Worm (Caenorhabditis elegans): ENCODE measurements around the gene T19C9.10.

DNA sequence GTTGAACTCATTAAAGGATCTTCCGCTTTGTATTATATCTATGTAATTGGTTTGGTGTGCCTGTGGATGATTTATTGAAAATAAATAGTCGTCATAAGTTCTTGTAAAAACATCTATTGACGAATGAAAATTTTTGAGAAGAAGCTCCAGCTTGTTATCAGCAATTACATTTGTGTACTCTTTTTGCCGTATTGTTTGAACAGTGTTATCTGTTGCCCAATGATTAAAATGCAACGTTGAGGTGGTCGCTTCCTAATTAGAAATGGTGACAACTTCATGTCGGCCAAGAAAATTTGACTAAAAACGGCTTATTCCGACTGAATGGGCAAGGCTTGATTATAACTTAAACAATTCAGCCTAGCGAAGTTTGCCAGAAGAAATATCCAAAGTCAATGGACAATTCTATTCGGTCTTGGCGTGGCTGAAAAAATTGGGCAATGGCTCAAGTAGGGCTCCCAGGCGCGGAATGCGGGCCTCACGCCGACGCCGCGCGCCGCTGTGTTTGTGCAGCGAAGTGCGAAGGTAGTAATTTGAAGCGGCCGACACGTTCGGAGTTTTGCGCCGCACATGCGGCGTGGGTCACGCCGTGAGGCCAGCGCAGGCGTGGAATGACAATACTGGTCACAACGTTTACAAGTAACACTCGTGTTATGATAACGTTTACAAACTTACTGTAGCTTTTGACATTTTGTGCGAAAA is 4.3 kb downstream of the T19C9.10 start:
- TF ChIP-seq pag-3 (tag; optimal IDR thresholded peaks at IDR 0.05; ENCODE audit: borderline replicate concordance) (no peak), pqm-1 (tag; optimal IDR thresholded peaks at IDR 0.05) (no peak), ceh-9 (tag; optimal IDR thresholded peaks at IDR 0.05) (no peak), pha-4 (tag; optimal IDR thresholded peaks at IDR 0.05) (no peak), ref-2 (tag; optimal IDR thresholded peaks at IDR 0.05) (no peak), ahr-1 (tag; optimal IDR thresholded peaks at IDR 0.05) (no peak), unc-3 (GFP tag; conservative IDR thresholded peaks at IDR 0.05) (no peak), unc-3 (tag; optimal IDR thresholded peaks at IDR 0.05) (no peak), nhr-11 (tag; optimal IDR thresholded peaks at IDR 0.05) (no peak), unc-86 (tag; optimal IDR thresholded peaks at IDR 0.05) (no peak)

Data from whole organism, late embryonic.